Worm (Caenorhabditis elegans) whole organism, late embryonic: ENCODE data around the gene lst-4.

ENCODE experiments used
- C08G9.2 ChIP-seq: sonication (generic microtip); optimal IDR thresholded peaks from 2 replicates; lab custom pipeline; 2016; ENCODE audit warnings: mild to moderate bottlenecking, missing genetic modification characterization, moderate library complexity, missing compliant biosample characterization
- F13H6.1 ChIP-seq: sonication (generic microtip); optimal IDR thresholded peaks from 2 replicates; lab custom pipeline; 2016; ENCODE audit warnings: missing genetic modification characterization, missing compliant biosample characterization
- K02D7.2 ChIP-seq: sonication (generic microtip); optimal IDR thresholded peaks from 2 replicates; lab custom pipeline; 2017; ENCODE audit warnings: mild to moderate bottlenecking, missing genetic modification characterization, missing compliant biosample characterization
- T23F11.4 ChIP-seq: fragments of 200-800 bp; sonication (Bioruptor generic); optimal IDR thresholded peaks from 2 replicates; lab custom pipeline; 2018; ENCODE audit warnings: mild to moderate bottlenecking, missing genetic modification characterization, missing compliant biosample characterization
- Y22D7AL.16 ChIP-seq: sonication (generic microtip); optimal IDR thresholded peaks from 2 replicates; lab custom pipeline; 2016; ENCODE audit warnings: missing genetic modification characterization, missing compliant biosample characterization
- ahr-1 ChIP-seq: sonication (generic microtip); optimal IDR thresholded peaks from 2 replicates; lab custom pipeline; 2016; ENCODE audit warnings: missing genetic modification characterization, missing compliant biosample characterization
- ceh-14 ChIP-seq: sonication (generic microtip); optimal IDR thresholded peaks from 2 replicates; lab custom pipeline; 2016; ENCODE audit warnings: missing genotype, missing genetic modification characterization, missing compliant biosample characterization
- ceh-2 ChIP-seq: sonication (generic microtip); optimal IDR thresholded peaks from 2 replicates; lab custom pipeline; 2016; ENCODE audit warnings: missing genotype, missing genetic modification characterization, missing compliant biosample characterization
- ceh-22 ChIP-seq: sonication (generic microtip); optimal IDR thresholded peaks from 2 replicates; lab custom pipeline; 2017; ENCODE audit warnings: missing biosample characterization, missing genetic modification characterization
- ceh-30 ChIP-seq: fragments of 150-350 bp; optimal IDR thresholded peaks from 2 replicates; lab custom pipeline; 2014; ENCODE audit warnings: missing biosample characterization, missing genetic modification characterization
- ceh-31 ChIP-seq: sonication (generic microtip); optimal IDR thresholded peaks from 2 replicates; lab custom pipeline; 2016; ENCODE audit warnings: missing genetic modification characterization, missing compliant biosample characterization
- ceh-34 ChIP-seq: sonication (generic microtip); optimal IDR thresholded peaks from 2 replicates; lab custom pipeline; 2016; ENCODE audit warnings: mild to moderate bottlenecking, missing genetic modification characterization, missing compliant biosample characterization
- ceh-45 ChIP-seq: fragments of 200-800 bp; sonication (Bioruptor generic); IDR thresholded peaks from 2 replicates; pipeline ENCODE4 v1.3.6; 2022; ENCODE audit warnings: missing genetic modification reagents, missing genetic modification characterization, missing compliant biosample characterization
- ceh-48 ChIP-seq: sonication (generic microtip); optimal IDR thresholded peaks from 2 replicates; lab custom pipeline; 2016; ENCODE audit warnings: missing genetic modification characterization, inconsistent platforms, missing compliant biosample characterization
- ceh-6 ChIP-seq: fragments of 200-800 bp; sonication (Bioruptor generic); optimal IDR thresholded peaks from 2 replicates; lab custom pipeline; 2018; ENCODE audit warnings: mild to moderate bottlenecking, missing genetic modification characterization, missing compliant biosample characterization
- ceh-9 ChIP-seq: sonication (generic microtip); optimal IDR thresholded peaks from 2 replicates; lab custom pipeline; 2016; ENCODE audit warnings: mild to moderate bottlenecking, missing genetic modification characterization, inconsistent platforms, missing compliant biosample characterization
- che-1 ChIP-seq: sonication (generic microtip); optimal IDR thresholded peaks from 2 replicates; lab custom pipeline; 2016; ENCODE audit warnings: mild to moderate bottlenecking, missing genetic modification characterization, missing compliant biosample characterization
- dmd-4 ChIP-seq: sonication (generic microtip); optimal IDR thresholded peaks from 2 replicates; lab custom pipeline; 2016; ENCODE audit warnings: borderline replicate concordance, missing genetic modification characterization, missing compliant biosample characterization
- ets-4 ChIP-seq: sonication (generic microtip); optimal IDR thresholded peaks from 2 replicates; lab custom pipeline; 2016; ENCODE audit warnings: missing genetic modification characterization, missing compliant biosample characterization
- eyg-1 ChIP-seq: sonication (generic microtip); optimal IDR thresholded peaks from 2 replicates; lab custom pipeline; 2016; ENCODE audit warnings: missing genotype, missing genetic modification characterization, missing compliant biosample characterization
- fax-1 ChIP-seq: sonication (generic microtip); optimal IDR thresholded peaks from 2 replicates; lab custom pipeline; 2016; ENCODE audit warnings: missing genotype, missing genetic modification characterization, missing compliant biosample characterization
- fkh-10 ChIP-seq: fragments of 150-350 bp; optimal IDR thresholded peaks from 2 replicates; lab custom pipeline; 2014; ENCODE audit warnings: missing biosample characterization, missing genetic modification reagents, missing genetic modification characterization
- fkh-6 ChIP-seq: sonication (generic microtip); optimal IDR thresholded peaks from 2 replicates; lab custom pipeline; 2016; ENCODE audit warnings: missing genetic modification characterization, missing compliant biosample characterization
- gmeb-2 ChIP-seq: sonication (generic microtip); optimal IDR thresholded peaks from 2 replicates; lab custom pipeline; 2016; ENCODE audit warnings: missing genetic modification characterization, inconsistent platforms, missing compliant biosample characterization
- hlh-15 ChIP-seq: sonication (generic microtip); optimal IDR thresholded peaks from 2 replicates; lab custom pipeline; 2016; ENCODE audit warnings: missing genetic modification characterization, missing compliant biosample characterization
- hlh-6 ChIP-seq: sonication (generic microtip); optimal IDR thresholded peaks from 2 replicates; lab custom pipeline; 2016; ENCODE audit warnings: missing genotype, missing genetic modification characterization, missing compliant biosample characterization
- nhr-11 ChIP-seq: fragments of 150-350 bp; optimal IDR thresholded peaks from 2 replicates; lab custom pipeline; 2014; ENCODE audit warnings: missing biosample characterization, missing genetic modification characterization
- npax-4 ChIP-seq: sonication (generic microtip); optimal IDR thresholded peaks from 2 replicates; lab custom pipeline; 2016; ENCODE audit warnings: missing genetic modification characterization, missing compliant biosample characterization
- odd-2 ChIP-seq: sonication (generic microtip); optimal IDR thresholded peaks from 2 replicates; lab custom pipeline; 2017; ENCODE audit warnings: antibody characterized with exemption, mild to moderate bottlenecking, missing genetic modification characterization, missing compliant biosample characterization
- pag-3 ChIP-seq: sonication (generic microtip); optimal IDR thresholded peaks from 2 replicates; lab custom pipeline; 2016; ENCODE audit warnings: missing compliant biosample characterization, missing genetic modification characterization, borderline replicate concordance
- pax-1 ChIP-seq: fragments of 150-350 bp; optimal IDR thresholded peaks from 2 replicates; lab custom pipeline; 2014; ENCODE audit warnings: missing biosample characterization, missing genetic modification characterization
- pha-4 ChIP-seq: fragments of 150-350 bp; optimal IDR thresholded peaks from 2 replicates; lab custom pipeline; 2018; ENCODE audit warnings: missing biosample characterization, missing genetic modification reagents, missing genetic modification characterization
- pros-1 ChIP-seq: fragments of 150-350 bp; optimal IDR thresholded peaks from 2 replicates; lab custom pipeline; 2014; ENCODE audit warnings: missing biosample characterization, missing genetic modification reagents, missing genetic modification characterization
- rnt-1 ChIP-seq: sonication (generic microtip); optimal IDR thresholded peaks from 2 replicates; lab custom pipeline; 2016; ENCODE audit warnings: missing genetic modification characterization, missing compliant biosample characterization
- sdc-2 ChIP-seq: sonication (generic microtip); optimal IDR thresholded peaks from 2 replicates; lab custom pipeline; 2016; ENCODE audit warnings: missing genotype, missing genetic modification characterization, missing compliant biosample characterization
- ttx-3 ChIP-seq: sonication (generic microtip); optimal IDR thresholded peaks from 2 replicates; lab custom pipeline; 2016; ENCODE audit warnings: missing genetic modification reagents, missing genetic modification characterization, missing compliant biosample characterization
- unc-42 ChIP-seq: sonication (generic microtip); optimal IDR thresholded peaks from 2 replicates; lab custom pipeline; 2016; ENCODE audit warnings: missing genotype, missing genetic modification characterization, missing compliant biosample characterization
- unc-55 ChIP-seq: sonication (generic microtip); optimal IDR thresholded peaks from 2 replicates; lab custom pipeline; 2017; ENCODE audit warnings: missing biosample characterization, missing genetic modification reagents, missing genetic modification characterization
- unc-86 ChIP-seq: sonication (generic microtip); optimal IDR thresholded peaks from 2 replicates; lab custom pipeline; 2016; ENCODE audit warnings: missing genetic modification characterization, missing compliant biosample characterization
- zip-5 ChIP-seq: sonication (generic microtip); optimal IDR thresholded peaks from 2 replicates; lab custom pipeline; 2016; ENCODE audit warnings: missing genetic modification characterization, missing compliant biosample characterization
- ztf-16 ChIP-seq: sonication (generic microtip); optimal IDR thresholded peaks from 2 replicates; lab custom pipeline; 2017; ENCODE audit warnings: missing genetic modification characterization, missing compliant biosample characterization

The lst-4 gene

DNA sequence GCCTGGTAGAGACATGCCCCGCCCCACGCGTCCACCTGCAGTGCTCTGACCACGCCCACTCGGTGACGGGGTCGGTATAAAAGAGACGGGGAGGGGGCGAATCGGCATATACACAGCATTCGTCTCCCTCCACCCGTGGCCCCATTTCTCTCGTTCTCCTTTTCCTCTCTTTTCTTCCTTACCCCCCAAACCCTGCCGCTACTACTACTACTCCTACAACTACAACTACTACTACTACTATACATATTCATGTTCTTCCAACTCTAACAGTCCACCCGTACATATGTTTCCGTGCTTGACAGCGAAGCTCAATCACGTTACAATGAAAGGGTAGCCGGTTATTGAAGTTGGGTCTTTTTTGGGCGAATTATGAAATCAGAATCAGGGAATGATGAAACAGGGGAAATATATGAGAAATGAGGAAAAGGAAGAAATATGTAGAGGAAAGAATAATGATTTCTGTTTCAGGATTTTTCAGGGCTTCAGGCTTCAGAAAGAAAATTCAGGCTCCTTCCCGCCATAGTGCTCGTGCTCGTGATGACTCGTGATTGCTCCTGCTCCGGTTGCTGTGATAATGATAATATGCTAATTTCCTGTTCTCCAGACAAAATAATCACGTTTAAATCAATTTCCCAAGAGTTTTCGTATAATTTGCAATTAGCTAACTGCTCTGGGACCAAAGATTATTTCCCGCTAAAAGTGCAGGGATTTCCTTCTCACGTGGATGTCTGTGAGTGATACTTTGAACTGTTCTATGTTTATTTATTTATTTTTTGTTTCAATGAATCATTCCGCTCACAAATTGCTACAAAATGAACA is 35.7 kb downstream of the lst-4 start (continued):
- TF ChIP-seq dmd-4 (tag; lab: Kevin White, UChicago): peak; percentile 77
- TF ChIP-seq pros-1 (tag; lab: Kevin White, UChicago): peak; percentile 45
- peak; percentile 73 for TF ChIP-seq odd-2 (tag; lab: Kevin White, UChicago)
- peak; percentile 66 for TF ChIP-seq ceh-14 (tag; lab: Kevin White, UChicago)
- peak; percentile 70 for TF ChIP-seq fax-1
- peak; percentile 59 for TF ChIP-seq ceh-48
- peak; percentile 90 for TF ChIP-seq che-1 (tag; lab: Kevin White, UChicago)
- peak; percentile 96 for TF ChIP-seq hlh-6 (tag; lab: Kevin White, UChicago)
- peak; percentile 70 for TF ChIP-seq zip-5
- TF ChIP-seq ceh-31 (tag; lab: Kevin White, UChicago): peak; percentile 19
- TF ChIP-seq hlh-15 (tag; lab: Kevin White, UChicago): peak; percentile 74
- TF ChIP-seq pag-3 (tag; lab: Kevin White, UChicago): peak; percentile 70
- TF ChIP-seq ceh-45 (GFP tag; lab: Robert Waterston, UW): peak; percentile 65; the same call in 1 of the 2 replicates
- peak; percentile 91 for TF ChIP-seq fkh-6 (tag; lab: Kevin White, UChicago)
- TF ChIP-seq sdc-2 (tag; lab: Kevin White, UChicago): peak; percentile 89
- TF ChIP-seq ahr-1 (tag; lab: Kevin White, UChicago): peak; percentile 60
- peak; percentile 81 for TF ChIP-seq ztf-16 (tag; lab: Kevin White, UChicago)
- peak; percentile 95 for TF ChIP-seq T23F11.4 (GFP tag; lab: Kevin White, UChicago)
- peak; percentile 86 for TF ChIP-seq unc-86
- peak; percentile 81 for TF ChIP-seq rnt-1 (tag; lab: Kevin White, UChicago)
- TF ChIP-seq eyg-1: peak; percentile 92
- peak; percentile 95 for TF ChIP-seq K02D7.2 (tag; lab: Kevin White, UChicago)
- TF ChIP-seq ceh-2 (tag; lab: Kevin White, UChicago): peak; percentile 68
- TF ChIP-seq Y22D7AL.16: peak; percentile 95
- peak; percentile 81 for TF ChIP-seq C08G9.2 (tag; lab: Kevin White, UChicago)
- TF ChIP-seq fkh-10 (GFP tag; lab: Kevin White, UChicago): peak; percentile 38
- peak; percentile 96 for TF ChIP-seq ceh-34 (tag; lab: Kevin White, UChicago)
- TF ChIP-seq ceh-6 (GFP tag; lab: Kevin White, UChicago): peak; percentile 82
- TF ChIP-seq pax-1 (tag; lab: Kevin White, UChicago): peak; percentile 88
- TF ChIP-seq ceh-30: peak; percentile 69
- TF ChIP-seq npax-4 (tag; lab: Kevin White, UChicago): peak; percentile 81
- peak; percentile 57 for TF ChIP-seq ceh-9 (tag; lab: Kevin White, UChicago)
- TF ChIP-seq ceh-22 (tag; lab: Kevin White, UChicago): peak; percentile 95
- TF ChIP-seq F13H6.1 (tag; lab: Kevin White, UChicago): peak; percentile 40
- TF ChIP-seq, all 69 proteins: peak for 66

ce11 chrIV:14033502-14033751 is 36.2 kb downstream of the lst-4 start:
- TF ChIP-seq gmeb-2 (tag; lab: Kevin White, UChicago) (no peak), pax-1 (tag; lab: Kevin White, UChicago) (no peak), nhr-11 (tag; lab: Kevin White, UChicago) (no peak), unc-42 (tag; lab: Kevin White, UChicago) (peak; percentile 28), ets-4 (tag; lab: Kevin White, UChicago) (peak; percentile 82), F13H6.1 (tag; lab: Kevin White, UChicago) (peak; percentile 96), ttx-3 (tag; lab: Kevin White, UChicago) (no peak), pha-4 (tag; lab: Kevin White, UChicago) (no peak), ceh-31 (tag; lab: Kevin White, UChicago) (peak; percentile 95), rnt-1 (tag; lab: Kevin White, UChicago) (no peak), ceh-14 (tag; lab: Kevin White, UChicago) (peak; percentile 93), unc-55 (peak; percentile 79)
